Worm (Caenorhabditis elegans) whole organism, L2 larva: ENCODE results near the gene cyl-1.

Source experiments
- Y55F3AM.14 ChIP-seq: fragments of 200-800 bp; sonication (Bioruptor generic); optimal IDR thresholded peaks from 2 replicates; lab custom pipeline; 2018; ENCODE audit warnings: mild to moderate bottlenecking, missing genetic modification characterization, missing compliant biosample characterization
- ama-1 ChIP-seq: fragments of 150-350 bp; optimal IDR thresholded peaks from 2 replicates; lab custom pipeline; 2018; ENCODE audit warnings: inconsistent platforms
- ceh-16 ChIP-seq: fragments of 150-350 bp; optimal IDR thresholded peaks from 2 replicates; lab custom pipeline; 2014; ENCODE audit warnings: missing biosample characterization, missing genetic modification characterization
- mab-5 ChIP-seq: fragments of 150-350 bp; optimal IDR thresholded peaks from 2 replicates; lab custom pipeline; 2014; ENCODE audit warnings: missing biosample characterization, missing genetic modification characterization
- nhr-25 ChIP-seq: fragments of 150-350 bp; sonication (generic microtip); optimal IDR thresholded peaks from 3 replicates; lab custom pipeline; 2014; ENCODE audit warnings: missing biosample characterization, missing genetic modification characterization
- unc-62 ChIP-seq: fragments of 150-350 bp; optimal IDR thresholded peaks from 2 replicates; lab custom pipeline; 2014; ENCODE audit warnings: missing biosample characterization, missing genetic modification reagents, missing genetic modification characterization

DNA sequence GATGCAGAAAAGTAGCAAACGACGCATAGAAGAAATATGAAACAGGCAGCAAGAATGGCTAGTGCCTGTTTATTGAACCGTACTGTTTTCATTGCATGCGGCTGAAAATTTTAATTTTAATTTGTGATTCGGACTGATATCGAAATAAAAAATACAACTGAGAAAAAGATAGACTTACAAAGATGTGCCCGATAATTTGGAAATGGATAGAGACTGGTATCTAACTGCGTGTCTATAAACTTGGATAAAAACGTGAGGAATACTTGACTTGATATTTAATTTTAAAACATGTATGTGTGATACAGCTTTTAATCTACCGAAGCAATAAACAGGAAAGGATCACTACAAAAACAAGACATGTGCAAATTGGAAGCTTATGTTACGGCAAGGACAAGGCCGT, 8.1 kb downstream of the cyl-1 start, which contains the start of gene mans-2:
- TF ChIP-seq mab-5 (tag; lab: Kevin White, UChicago) (no peak), Y55F3AM.14 (no peak), nhr-25 (tag; lab: Kevin White, UChicago) (no peak), ama-1 (no peak), unc-62 (GFP tag; lab: Kevin White, UChicago) (no peak), ceh-16 (tag; lab: Kevin White, UChicago) (no peak)
